Fruit fly (Drosophila melanogaster) whole organism, embryonic: Measurements from ENCODE around the gene SC35.

ENCODE experiments used
- CG10267 ChIP-seq: fragments of 200-800 bp; sonication (Bioruptor generic); optimal IDR thresholded peaks from 2 replicates; lab custom pipeline; 2018; ENCODE audit warnings: missing biosample characterization, mild to moderate bottlenecking, missing genetic modification characterization, moderate library complexity
- CG10565 ChIP-seq: fragments of 200-800 bp; sonication (Bioruptor generic); optimal IDR thresholded peaks from 3 replicates; lab custom pipeline; 2016; ENCODE audit warnings: missing biosample characterization, mild to moderate bottlenecking, missing genetic modification characterization
- CG11695 ChIP-seq: fragments of 200-800 bp; sonication (Bioruptor generic); IDR thresholded peaks from 3 replicates; pipeline ENCODE4 v1.3.6; 2022; ENCODE audit warnings: missing biosample characterization, missing genetic modification characterization
- CG12942 ChIP-seq: fragments of 200-800 bp; sonication (Bioruptor generic); optimal IDR thresholded peaks from 3 replicates; lab custom pipeline; 2016; ENCODE audit warnings: missing biosample characterization, missing genetic modification characterization
- CG15696 ChIP-seq: fragments of 200-800 bp; sonication (Bioruptor generic); optimal IDR thresholded peaks from 2 replicates; lab custom pipeline; 2019; ENCODE audit warnings: missing biosample characterization, mild to moderate bottlenecking, missing genetic modification characterization, moderate library complexity
- CG17361 ChIP-seq: fragments of 200-800 bp; sonication (Bioruptor generic); IDR thresholded peaks from 3 replicates; pipeline ENCODE4 v1.3.6; 2022; ENCODE audit warnings: missing biosample characterization, missing genetic modification characterization
- CG18262 ChIP-seq: fragments of 200-800 bp; optimal IDR thresholded peaks from 3 replicates; lab custom pipeline; 2019; ENCODE audit warnings: missing biosample characterization, mild to moderate bottlenecking, missing genetic modification characterization, moderate library complexity
- CG2678 ChIP-seq: fragments of 200-800 bp; sonication (Bioruptor generic); optimal IDR thresholded peaks from 3 replicates; lab custom pipeline; 2019; ENCODE audit warnings: missing biosample characterization, mild to moderate bottlenecking, missing genetic modification characterization, moderate library complexity
- CG2712 ChIP-seq: fragments of 200-800 bp; optimal IDR thresholded peaks from 3 replicates; lab custom pipeline; 2019; ENCODE audit warnings: missing biosample characterization, mild to moderate bottlenecking, missing genetic modification characterization, moderate library complexity
- CG31441 ChIP-seq: fragments of 200-800 bp; sonication (Bioruptor generic); IDR thresholded peaks from 2 replicates; pipeline ENCODE4 v1.3.6; 2022; ENCODE audit warnings: missing biosample characterization, missing genetic modification characterization
- CG33557 ChIP-seq: fragments of 200-800 bp; sonication (Bioruptor generic); optimal IDR thresholded peaks from 2 replicates; lab custom pipeline; 2019; ENCODE audit warnings: missing biosample characterization, mild to moderate bottlenecking, missing genetic modification characterization, moderate library complexity
- CG4328 ChIP-seq: fragments of 200-800 bp; sonication (Bioruptor generic); optimal IDR thresholded peaks from 3 replicates; lab custom pipeline; 2017; ENCODE audit warnings: missing biosample characterization, missing genetic modification reagents, missing genetic modification characterization
- CG4424 ChIP-seq: fragments of 200-800 bp; sonication (Bioruptor generic); optimal IDR thresholded peaks from 3 replicates; lab custom pipeline; 2016; ENCODE audit warnings: missing biosample characterization, missing genetic modification characterization
- CG4617 ChIP-seq: fragments of 200-800 bp; sonication (Bioruptor generic); optimal IDR thresholded peaks from 3 replicates; lab custom pipeline; 2016; ENCODE audit warnings: missing biosample characterization, missing genetic modification characterization, borderline replicate concordance
- CG4854 ChIP-seq: fragments of 200-800 bp; sonication (Bioruptor generic); optimal IDR thresholded peaks from 2 replicates; lab custom pipeline; 2016; ENCODE audit warnings: missing biosample characterization, missing genetic modification characterization, inconsistent platforms
- CG6272 ChIP-seq: fragments of 200-800 bp; sonication (Bioruptor generic); IDR thresholded peaks from 2 replicates; pipeline ENCODE4 v1.3.6; 2022; ENCODE audit warnings: missing biosample characterization, missing genetic modification characterization
- CG8478 ChIP-seq: fragments of >200 bp; optimal IDR thresholded peaks from 2 replicates; lab custom pipeline; 2018
- CG9437 ChIP-seq: fragments of 200-800 bp; sonication (Bioruptor generic); optimal IDR thresholded peaks from 2 replicates; lab custom pipeline; 2018; ENCODE audit warnings: missing biosample characterization, mild to moderate bottlenecking, missing genetic modification characterization
- CG9727 ChIP-seq: fragments of 200-800 bp; sonication (Bioruptor generic); optimal IDR thresholded peaks from 3 replicates; lab custom pipeline; 2017; ENCODE audit warnings: missing biosample characterization, mild to moderate bottlenecking, missing genetic modification characterization
- CoRest ChIP-seq: fragments of 200-800 bp; sonication (Bioruptor generic); optimal IDR thresholded peaks from 3 replicates; lab custom pipeline; 2018; ENCODE audit warnings: missing biosample characterization, mild to moderate bottlenecking, missing genetic modification characterization, moderate library complexity
- D19A ChIP-seq: fragments of 200-800 bp; optimal IDR thresholded peaks from 3 replicates; lab custom pipeline; 2019; ENCODE audit warnings: missing biosample characterization, mild to moderate bottlenecking, missing genetic modification characterization, moderate library complexity
- Dbx ChIP-seq: fragments of 200-800 bp; sonication (Bioruptor generic); IDR thresholded peaks from 3 replicates; pipeline ENCODE4 v1.3.6; 2022; ENCODE audit warnings: missing biosample characterization, missing genetic modification characterization
- Dek ChIP-seq: fragments of 200-800 bp; sonication (Bioruptor generic); optimal IDR thresholded peaks from 3 replicates; lab custom pipeline; 2019; ENCODE audit warnings: missing biosample characterization, mild to moderate bottlenecking, missing genetic modification characterization, moderate library complexity
- Dfd ChIP-seq, 2 experiments: fragments of >200 bp; optimal IDR thresholded peaks; 2 replicates each; lab custom pipeline; 2017; ENCODE audit warnings: missing biosample characterization in 2 of 2, missing genetic modification characterization in 2 of 2
- Hmr ChIP-seq: fragments of 200-800 bp; sonication (Bioruptor generic); optimal IDR thresholded peaks from 3 replicates; lab custom pipeline; 2017; ENCODE audit warnings: mild to moderate bottlenecking, missing biosample characterization, missing genetic modification reagents, missing genetic modification characterization
- Hmx ChIP-seq: fragments of 200-800 bp; sonication (Bioruptor generic); optimal IDR thresholded peaks from 2 replicates; lab custom pipeline; 2016; ENCODE audit warnings: missing biosample characterization, missing genetic modification characterization
- Hr3 ChIP-seq: fragments of 200-800 bp; sonication (Bioruptor generic); optimal IDR thresholded peaks from 3 replicates; lab custom pipeline; 2016; ENCODE audit warnings: missing biosample characterization, missing genetic modification characterization
- NfI ChIP-seq: fragments of 200-800 bp; sonication (Bioruptor generic); optimal IDR thresholded peaks from 3 replicates; lab custom pipeline; 2018; ENCODE audit warnings: missing biosample characterization, mild to moderate bottlenecking, missing genetic modification characterization, moderate library complexity
- PHDP ChIP-seq: fragments of 200-800 bp; sonication (Bioruptor generic); optimal IDR thresholded peaks from 3 replicates; lab custom pipeline; 2018; ENCODE audit warnings: missing biosample characterization, mild to moderate bottlenecking, missing genetic modification characterization, moderate library complexity
- Sox102F ChIP-seq: fragments of 200-800 bp; sonication (Bioruptor generic); optimal IDR thresholded peaks from 2 replicates; lab custom pipeline; 2018; ENCODE audit warnings: missing biosample characterization, mild to moderate bottlenecking, missing genetic modification characterization, moderate library complexity
- Sry-β ChIP-seq: fragments of 200-800 bp; sonication (Bioruptor generic); optimal IDR thresholded peaks from 2 replicates; lab custom pipeline; 2018; ENCODE audit warnings: missing biosample characterization, mild to moderate bottlenecking, missing genetic modification characterization, moderate library complexity
- ab ChIP-seq: fragments of 200-800 bp; sonication (Bioruptor generic); optimal IDR thresholded peaks from 2 replicates; lab custom pipeline; 2016; ENCODE audit warnings: missing biosample characterization, missing genetic modification characterization
- al ChIP-seq: fragments of 200-800 bp; sonication (Bioruptor generic); IDR thresholded peaks from 2 replicates; pipeline ENCODE4 v1.3.6; 2022; ENCODE audit warnings: missing biosample characterization, missing genetic modification characterization
- ap ChIP-seq: fragments of 200-800 bp; sonication (Bioruptor generic); IDR thresholded peaks from 2 replicates; pipeline ENCODE4 v1.3.6; 2022; ENCODE audit warnings: missing biosample characterization, missing genetic modification characterization
- bcd ChIP-seq: fragments of 200-800 bp; sonication (Bioruptor generic); optimal IDR thresholded peaks from 2 replicates; lab custom pipeline; 2017; ENCODE audit warnings: missing biosample characterization, mild to moderate bottlenecking, missing genetic modification characterization
- bsh ChIP-seq, 2 experiments: fragments of 200-800 bp; sonication (Bioruptor generic); optimal IDR thresholded peaks; 2 replicates each; lab custom pipeline; 2017 to 2018; ENCODE audit warnings: mild to moderate bottlenecking in 2 of 2, missing biosample characterization in 2 of 2, missing genetic modification characterization in 2 of 2, moderate library complexity in 1 of 2
- cato ChIP-seq: fragments of 200-800 bp; sonication (Bioruptor generic); optimal IDR thresholded peaks from 2 replicates; lab custom pipeline; 2016; ENCODE audit warnings: missing biosample characterization, missing genetic modification characterization, borderline replicate concordance
- hth ChIP-seq: fragments of >200 bp; optimal IDR thresholded peaks from 2 replicates; lab custom pipeline; 2017; ENCODE audit warnings: inconsistent platforms
- lab ChIP-seq: fragments of 200-800 bp; sonication (Bioruptor generic); optimal IDR thresholded peaks from 3 replicates; lab custom pipeline; 2017; ENCODE audit warnings: missing biosample characterization, missing genetic modification characterization, mild to moderate bottlenecking, moderate library complexity, missing genetic modification reagents
- rib ChIP-seq: fragments of 200-800 bp; sonication (Bioruptor generic); IDR thresholded peaks from 2 replicates; pipeline ENCODE4 v1.3.6; 2022; ENCODE audit warnings: missing biosample characterization, missing genetic modification characterization
- row ChIP-seq: fragments of 200-800 bp; sonication (Bioruptor generic); IDR thresholded peaks from 3 replicates; pipeline ENCODE4 v1.3.6; 2022; ENCODE audit warnings: missing biosample characterization, missing genetic modification characterization
- slbo ChIP-seq: fragments of 200-800 bp; sonication (Bioruptor generic); IDR thresholded peaks from 2 replicates; pipeline ENCODE4 v1.3.6; 2022; ENCODE audit warnings: missing biosample characterization, missing genetic modification characterization
- slp2 ChIP-seq: fragments of 200-800 bp; sonication (Bioruptor generic); optimal IDR thresholded peaks from 2 replicates; lab custom pipeline; 2016; ENCODE audit warnings: missing biosample characterization, missing genetic modification characterization
- sqz ChIP-seq: fragments of 200-800 bp; sonication (Bioruptor generic); optimal IDR thresholded peaks from 3 replicates; lab custom pipeline; 2018; ENCODE audit warnings: missing biosample characterization, mild to moderate bottlenecking, missing genetic modification characterization
- ssp ChIP-seq: fragments of 200-800 bp; sonication (Bioruptor generic); IDR thresholded peaks from 2 replicates; pipeline ENCODE4 v1.3.6; 2022; ENCODE audit warnings: missing biosample characterization, missing genetic modification characterization
- sug ChIP-seq: fragments of 200-800 bp; optimal IDR thresholded peaks from 2 replicates; lab custom pipeline; 2019; ENCODE audit warnings: missing biosample characterization, mild to moderate bottlenecking, missing genetic modification characterization, moderate library complexity
- trem ChIP-seq: fragments of 200-800 bp; optimal IDR thresholded peaks from 3 replicates; lab custom pipeline; 2019; ENCODE audit warnings: missing biosample characterization, mild to moderate bottlenecking, missing genetic modification characterization, moderate library complexity
- tup ChIP-seq: fragments of 200-800 bp; sonication (Bioruptor generic); optimal IDR thresholded peaks from 2 replicates; lab custom pipeline; 2016; ENCODE audit warnings: missing biosample characterization, mild to moderate bottlenecking, missing genetic modification characterization, moderate library complexity
- vfl ChIP-seq: fragments of 200-800 bp; sonication (Bioruptor generic); optimal IDR thresholded peaks from 2 replicates; lab custom pipeline; 2016; ENCODE audit warnings: missing biosample characterization, missing genetic modification characterization
- vvl ChIP-seq: fragments of 200-800 bp; sonication (Bioruptor generic); IDR thresholded peaks from 2 replicates; pipeline ENCODE4 v1.3.6; 2022; ENCODE audit warnings: missing biosample characterization, missing genetic modification characterization

Gene SC35

DNA sequence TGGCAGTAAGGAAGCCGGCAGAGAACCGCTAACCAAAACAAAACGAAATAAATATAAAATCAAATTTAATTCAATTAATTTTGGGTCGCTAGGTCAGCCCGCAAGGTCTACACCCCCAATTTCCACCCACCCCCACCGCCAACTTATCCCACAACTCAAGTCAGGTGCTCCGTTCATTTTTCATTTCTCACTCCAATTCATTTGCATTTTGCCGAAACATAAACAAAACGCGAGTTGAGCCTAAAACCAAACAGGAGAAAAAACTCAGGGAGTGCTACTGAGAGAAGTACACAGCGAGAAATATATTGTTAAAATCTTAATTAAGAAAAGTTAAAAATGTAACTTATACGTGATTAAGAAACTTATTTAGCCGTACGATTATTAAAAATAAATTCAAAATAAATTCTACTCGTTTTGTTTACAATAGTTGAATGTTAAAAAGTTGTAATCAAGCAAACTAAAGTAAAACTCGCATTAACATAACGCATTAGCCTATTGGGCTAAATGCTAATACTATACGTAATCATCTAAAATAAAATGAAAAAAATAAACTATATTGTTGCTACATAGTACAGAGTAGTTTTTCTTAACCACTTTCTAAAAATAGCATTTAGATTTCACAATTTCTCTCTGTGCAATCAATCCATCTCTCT, 18.9 kb downstream of the SC35 start (continued):
- TF ChIP-seq CG2712 (tag; lab: Kevin White, UChicago) (peak; percentile 67), CG12942 (GFP tag; lab: Kevin White, UChicago) (no peak), CG9727 (GFP tag; lab: Kevin White, UChicago) (peak; percentile 62), vvl (0 out of 2 replicates have a peak, but pooled peaks have one; percentile 5), CG18262 (tag; lab: Kevin White, UChicago) (peak; percentile 63), tup (GFP tag; lab: Kevin White, UChicago) (no peak), CG10565 (GFP tag; lab: Kevin White, UChicago) (no peak), CG4854 (GFP tag; lab: Kevin White, UChicago) (no peak), CG33557 (GFP tag; lab: Kevin White, UChicago) (no peak), CoRest (tag; lab: Kevin White, UChicago) (peak; percentile 46), CG31441 (GFP tag; lab: Robert Waterston, UW) (peak; percentile 46; the same call in 1 of the 2 replicates), PHDP (tag; lab: Kevin White, UChicago) (peak; percentile 43), CG10267 (tag; lab: Kevin White, UChicago) (peak; percentile 29), ssp (no peak), Sox102F (GFP tag; lab: Kevin White, UChicago) (peak; percentile 42), ab (GFP tag; lab: Kevin White, UChicago) (no peak), hth (lab: Kevin White, UChicago) (no peak), al (GFP tag; lab: Robert Waterston, UW) (no peak), CG15696 (tag; lab: Kevin White, UChicago) (peak; percentile 13), sug (no peak), CG11695 (GFP tag; lab: Robert Waterston, UW) (no peak), trem (tag; lab: Kevin White, UChicago) (no peak), Hmr (GFP tag; lab: Kevin White, UChicago) (peak; percentile 17), Hr3 (GFP tag; lab: Kevin White, UChicago) (peak; percentile 9), bcd (peak; percentile 13), slp2 (GFP tag; lab: Kevin White, UChicago) (no peak), CG17361 (GFP tag; lab: Robert Waterston, UW) (peak; percentile 72; the same call in 2 of the 3 replicates), lab (GFP tag; lab: Kevin White, UChicago) (peak; percentile 6), D19A (tag; lab: Kevin White, UChicago) (peak; percentile 33), Dfd (GFP tag; optimal IDR thresholded peaks at IDR 0.05; lab: Kevin White, UChicago) (no peak), CG8478 (lab: Kevin White, UChicago) (no peak), Sry-β (no peak), rib (no peak), Dek (tag; lab: Kevin White, UChicago) (no peak), CG9437 (GFP tag; lab: Kevin White, UChicago) (peak; percentile 32), CG4617 (GFP tag; lab: Kevin White, UChicago) (no peak), row (GFP tag; lab: Robert Waterston, UW) (peak; percentile 37; the same call in 1 of the 3 replicates), ap (GFP tag; lab: Robert Waterston, UW) (no peak), cato (GFP tag; lab: Kevin White, UChicago) (no peak), CG2678 (peak; percentile 55), Dbx (GFP tag; lab: Robert Waterston, UW) (no peak), slbo (peak; percentile 31; the same call in 1 of the 2 replicates), CG6272 (GFP tag; lab: Robert Waterston, UW) (no peak), sqz (GFP tag; lab: Kevin White, UChicago) (no peak), Hmx (GFP tag; lab: Kevin White, UChicago) (peak; percentile 32), vfl (no peak), CG4328 (no peak), CG4424 (peak; percentile 19), bsh (GFP tag; optimal IDR thresholded peaks at IDR 0.05; lab: Kevin White, UChicago) (peak in 1 of 2 experiments; percentile 16), NfI (GFP tag; lab: Kevin White, UChicago) (no peak)
